Fruit fly (Drosophila melanogaster): ENCODE measurements around the gene CG5921.

dm6 chrX:6035359-6035758 lies 15.3 kb upstream of the CG5921 start:
- TF ChIP-seq Ets21C (GFP tag; optimal IDR thresholded peaks at IDR 0.05), result no peak
- no peak for TF ChIP-seq CG10631 (GFP tag; optimal IDR thresholded peaks at IDR 0.05)
- TF ChIP-seq CG10669 (GFP tag; optimal IDR thresholded peaks at IDR 0.05), result no peak
- TF ChIP-seq svp (GFP tag), result no peak
- no peak for TF ChIP-seq CG3919 (GFP tag; optimal IDR thresholded peaks at IDR 0.05)
